Worm (Caenorhabditis elegans) whole organism, L1 larva: ENCODE data around the gene nduf-11.

ENCODE experiments used
- ama-1 ChIP-seq: fragments of 150-350 bp; optimal IDR thresholded peaks from 2 replicates; lab custom pipeline; 2014
- ceh-8 ChIP-seq: fragments of 200-800 bp; sonication (Bioruptor generic); optimal IDR thresholded peaks from 2 replicates; lab custom pipeline; 2018; ENCODE audit warnings: mild to moderate bottlenecking, missing genetic modification characterization, moderate library complexity, missing compliant biosample characterization
- jun-1 ChIP-seq: fragments of 150-350 bp; optimal IDR thresholded peaks from 2 replicates; lab custom pipeline; 2014; ENCODE audit warnings: missing biosample characterization, missing genetic modification reagents, missing genetic modification characterization
- lin-13 ChIP-seq: fragments of 150-350 bp; optimal IDR thresholded peaks from 2 replicates; lab custom pipeline; 2014; ENCODE audit warnings: missing biosample characterization, missing genetic modification reagents, missing genetic modification characterization
- lin-15B ChIP-seq: fragments of 150-350 bp; sonication (generic microtip); optimal IDR thresholded peaks from 3 replicates; lab custom pipeline; 2014; ENCODE audit warnings: missing biosample characterization, missing genetic modification characterization
- lir-3 ChIP-seq: sonication (generic microtip); optimal IDR thresholded peaks from 2 replicates; lab custom pipeline; 2016; ENCODE audit warnings: mild to moderate bottlenecking, missing genetic modification characterization, moderate library complexity, missing compliant biosample characterization; ENCODE audit not compliant: poor library complexity
- pqm-1 ChIP-seq: sonication (generic microtip); optimal IDR thresholded peaks from 3 replicates; lab custom pipeline; 2017; ENCODE audit warnings: missing biosample characterization, missing genetic modification characterization
- skn-1 ChIP-seq: fragments of 150-350 bp; optimal IDR thresholded peaks from 2 replicates; lab custom pipeline; 2014; ENCODE audit warnings: missing biosample characterization, missing genetic modification characterization
- unc-62 ChIP-seq: fragments of 150-350 bp; optimal IDR thresholded peaks from 2 replicates; lab custom pipeline; 2014; ENCODE audit warnings: missing biosample characterization, missing genetic modification reagents, missing genetic modification characterization

DNA sequence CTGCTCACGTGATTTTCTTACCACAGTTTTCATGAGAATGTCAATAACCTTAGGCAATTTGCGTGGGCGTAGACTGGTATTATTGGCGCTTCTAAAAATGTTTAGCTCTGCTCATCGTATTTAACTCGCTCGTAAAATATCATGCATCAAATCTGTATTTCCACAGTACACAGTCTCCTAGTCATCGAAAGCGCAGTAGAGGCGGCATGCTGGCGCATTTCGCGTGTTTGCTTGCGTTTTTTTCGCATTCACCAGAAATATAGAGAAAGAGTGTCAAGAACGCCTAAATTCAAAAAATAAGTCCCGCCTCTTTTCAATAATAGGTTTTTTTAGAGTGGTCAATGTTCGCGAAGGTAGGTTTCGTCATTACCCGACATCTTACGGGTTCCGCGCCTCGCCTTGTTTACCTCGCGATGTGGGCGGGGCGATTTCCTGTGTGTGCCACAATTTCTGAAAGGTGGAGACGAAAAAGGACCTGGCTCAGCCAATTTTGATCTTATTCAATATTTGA lies 31.2 kb upstream of the nduf-11 start:
- TF ChIP-seq lir-3 (tag; lab: Kevin White, UChicago) (no peak), ceh-8 (GFP tag; lab: Kevin White, UChicago) (no peak), pqm-1 (tag; lab: Kevin White, UChicago) (no peak), ama-1 (lab: Kevin White, UChicago) (peak; percentile 82), jun-1 (tag; lab: Kevin White, UChicago) (no peak), unc-62 (GFP tag; lab: Kevin White, UChicago) (no peak), lin-13 (GFP tag; lab: Kevin White, UChicago) (peak; percentile 1), lin-15B (tag; lab: Kevin White, UChicago) (peak; percentile 13), skn-1 (tag; lab: Kevin White, UChicago) (no peak)
